Worm (Caenorhabditis elegans): ENCODE data around the gene mrps-9.

DNA sequence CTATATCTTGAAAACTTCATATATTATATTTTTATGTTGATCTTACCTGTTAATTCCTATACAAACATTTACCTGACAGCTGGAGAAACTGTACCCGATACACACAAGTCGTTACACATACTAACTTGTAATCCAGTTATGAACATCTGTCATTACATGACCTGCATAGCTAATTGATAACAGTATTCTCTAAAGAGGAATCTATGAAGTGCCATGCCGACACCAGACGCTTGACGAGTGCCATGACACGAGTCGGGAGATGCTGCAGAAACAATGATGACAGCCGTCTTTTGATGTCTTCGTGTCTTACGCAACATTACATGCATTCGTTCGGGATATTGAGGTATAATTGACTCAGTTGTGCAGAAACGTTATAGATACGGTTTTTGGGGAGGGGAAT is 45.8 kb upstream of the mrps-9 start:
- TF ChIP-seq zag-1 (tag; optimal IDR thresholded peaks at IDR 0.05) (no peak), nhr-77 (tag; optimal IDR thresholded peaks at IDR 0.05) (no peak), skn-1 (tag; optimal IDR thresholded peaks at IDR 0.05) (no peak), lin-39 (tag; optimal IDR thresholded peaks at IDR 0.05) (no peak), fos-1 (tag; optimal IDR thresholded peaks at IDR 0.05) (no peak), ztf-11 (tag; optimal IDR thresholded peaks at IDR 0.05) (no peak), mdl-1 (tag; optimal IDR thresholded peaks at IDR 0.05) (no peak), C34F6.9 (tag; optimal IDR thresholded peaks at IDR 0.05) (no peak), snpc-4 (tag; optimal IDR thresholded peaks at IDR 0.05) (no peak), lsy-2 (tag; optimal IDR thresholded peaks at IDR 0.05) (no peak), nhr-6 (tag; optimal IDR thresholded peaks at IDR 0.05) (no peak), aly-2 (tag; optimal IDR thresholded peaks at IDR 0.05) (no peak), ztf-4 (tag; optimal IDR thresholded peaks at IDR 0.05) (no peak), ztf-1 (GFP tag; conservative IDR thresholded peaks at IDR 0.05) (no peak)
